Fruit fly (Drosophila melanogaster) whole organism, embryonic: ENCODE results near the gene Jhbp14.

Source experiments
- Abd-B ChIP-seq: fragments of 200-800 bp; sonication (Bioruptor generic); optimal IDR thresholded peaks from 2 replicates; lab custom pipeline; 2018; ENCODE audit warnings: missing biosample characterization, mild to moderate bottlenecking, missing genetic modification characterization, moderate library complexity
- Atf-2 ChIP-seq: fragments of 200-800 bp; sonication (Bioruptor generic); optimal IDR thresholded peaks from 2 replicates; lab custom pipeline; 2016; ENCODE audit warnings: missing biosample characterization, missing genetic modification characterization
- Bteb2 ChIP-seq: fragments of 200-800 bp; sonication (Bioruptor generic); optimal IDR thresholded peaks from 2 replicates; lab custom pipeline; 2016; ENCODE audit warnings: missing biosample characterization, missing genetic modification characterization
- CG10209 ChIP-seq: fragments of 200-800 bp; sonication (Bioruptor generic); optimal IDR thresholded peaks from 3 replicates; lab custom pipeline; 2017; ENCODE audit warnings: missing biosample characterization, mild to moderate bottlenecking, missing genetic modification characterization, missing genetic modification reagents
- CG10543 ChIP-seq: fragments of 200-800 bp; sonication (Bioruptor generic); optimal IDR thresholded peaks from 3 replicates; lab custom pipeline; 2017; ENCODE audit warnings: missing biosample characterization, mild to moderate bottlenecking, missing genetic modification characterization, moderate library complexity
- CG11085 ChIP-seq: fragments of 200-800 bp; sonication (Bioruptor generic); IDR thresholded peaks from 2 replicates; pipeline ENCODE4 v1.3.6; 2022; ENCODE audit warnings: missing biosample characterization, missing genetic modification characterization
- CG12155 ChIP-seq: fragments of 200-800 bp; sonication (Bioruptor generic); optimal IDR thresholded peaks from 3 replicates; lab custom pipeline; 2016; ENCODE audit warnings: missing biosample characterization, missing genetic modification characterization
- CG12299 ChIP-seq: fragments of 200-800 bp; sonication (Bioruptor generic); optimal IDR thresholded peaks from 2 replicates; lab custom pipeline; 2018; ENCODE audit warnings: missing biosample characterization, mild to moderate bottlenecking, missing genetic modification characterization
- CG1233 ChIP-seq: fragments of 200-800 bp; sonication (Bioruptor generic); optimal IDR thresholded peaks from 4 replicates; lab custom pipeline; 2018; ENCODE audit warnings: missing biosample characterization, mild to moderate bottlenecking, missing genetic modification characterization
- CG15011 ChIP-seq: fragments of 200-800 bp; sonication (Bioruptor generic); optimal IDR thresholded peaks from 3 replicates; lab custom pipeline; 2018; ENCODE audit warnings: missing biosample characterization, mild to moderate bottlenecking, missing genetic modification characterization
- CG16813 ChIP-seq: fragments of 200-800 bp; sonication (Bioruptor generic); IDR thresholded peaks from 3 replicates; pipeline ENCODE4 v1.3.6; 2022; ENCODE audit warnings: missing biosample characterization, missing genetic modification characterization; ENCODE audit not compliant: partially characterized antibody
- CG17568 ChIP-seq: fragments of 200-800 bp; sonication (Bioruptor generic); optimal IDR thresholded peaks from 2 replicates; lab custom pipeline; 2018; ENCODE audit warnings: missing biosample characterization, mild to moderate bottlenecking, missing genetic modification characterization, moderate library complexity
- CG18764 ChIP-seq: fragments of 200-800 bp; sonication (Bioruptor generic); optimal IDR thresholded peaks from 3 replicates; lab custom pipeline; 2016; ENCODE audit warnings: missing biosample characterization, missing genetic modification characterization
- CG2116 ChIP-seq: fragments of 200-800 bp; sonication (Bioruptor generic); optimal IDR thresholded peaks from 3 replicates; lab custom pipeline; 2018; ENCODE audit warnings: missing biosample characterization, mild to moderate bottlenecking, missing genetic modification characterization
- CG2875 ChIP-seq: fragments of 200-800 bp; sonication (Bioruptor generic); optimal IDR thresholded peaks from 2 replicates; lab custom pipeline; 2017; ENCODE audit warnings: missing biosample characterization, mild to moderate bottlenecking, missing genetic modification characterization, missing genetic modification reagents
- CG33213 ChIP-seq: fragments of 200-800 bp; sonication (Bioruptor generic); optimal IDR thresholded peaks from 3 replicates; lab custom pipeline; 2016; ENCODE audit warnings: missing biosample characterization, missing genetic modification characterization
- CG4617 ChIP-seq: fragments of 200-800 bp; sonication (Bioruptor generic); optimal IDR thresholded peaks from 3 replicates; lab custom pipeline; 2016; ENCODE audit warnings: missing biosample characterization, missing genetic modification characterization, borderline replicate concordance
- CG4820 ChIP-seq: fragments of 200-800 bp; sonication (Bioruptor generic); optimal IDR thresholded peaks from 3 replicates; lab custom pipeline; 2016; ENCODE audit warnings: missing biosample characterization, missing genetic modification characterization
- CG8924 ChIP-seq: fragments of 200-800 bp; optimal IDR thresholded peaks from 3 replicates; lab custom pipeline; 2019; ENCODE audit warnings: missing biosample characterization, mild to moderate bottlenecking, missing genetic modification characterization, moderate library complexity
- CG9215 ChIP-seq: fragments of 200-800 bp; sonication (Bioruptor generic); IDR thresholded peaks from 2 replicates; pipeline ENCODE4 v1.3.6; 2022; ENCODE audit warnings: missing biosample characterization, missing genetic modification characterization
- CHES-1-like ChIP-seq: fragments of 200-800 bp; sonication (Bioruptor generic); optimal IDR thresholded peaks from 2 replicates; lab custom pipeline; 2016; ENCODE audit warnings: missing biosample characterization, missing genetic modification characterization
- CrebB ChIP-seq: fragments of 200-800 bp; sonication (Bioruptor generic); optimal IDR thresholded peaks from 3 replicates; lab custom pipeline; 2018; ENCODE audit warnings: missing biosample characterization, mild to moderate bottlenecking, missing genetic modification characterization
- Dip3 ChIP-seq: fragments of 200-800 bp; sonication (Bioruptor generic); optimal IDR thresholded peaks from 3 replicates; lab custom pipeline; 2016; ENCODE audit warnings: missing biosample characterization, missing genetic modification characterization
- Elba2 ChIP-seq: fragments of 200-800 bp; sonication (Bioruptor generic); optimal IDR thresholded peaks from 3 replicates; lab custom pipeline; 2016; ENCODE audit warnings: missing biosample characterization, missing genetic modification characterization
- Fer1 ChIP-seq: fragments of 200-800 bp; sonication (Bioruptor generic); optimal IDR thresholded peaks from 2 replicates; lab custom pipeline; 2017; ENCODE audit warnings: missing biosample characterization, mild to moderate bottlenecking, missing genetic modification characterization
- Fer3 ChIP-seq: fragments of 200-800 bp; sonication (Bioruptor generic); optimal IDR thresholded peaks from 2 replicates; lab custom pipeline; 2018; ENCODE audit warnings: missing biosample characterization, mild to moderate bottlenecking, missing genetic modification characterization, moderate library complexity
- H15 ChIP-seq: fragments of 200-800 bp; sonication (Bioruptor generic); IDR thresholded peaks from 3 replicates; pipeline ENCODE4 v1.3.6; 2022; ENCODE audit warnings: missing biosample characterization, missing genetic modification characterization
- H2.0 ChIP-seq: fragments of 200-800 bp; sonication (Bioruptor generic); IDR thresholded peaks from 2 replicates; pipeline ENCODE4 v1.3.6; 2022; ENCODE audit warnings: missing biosample characterization, missing genetic modification characterization
- HmgD ChIP-seq: fragments of 200-800 bp; sonication (Bioruptor generic); optimal IDR thresholded peaks from 3 replicates; lab custom pipeline; 2016; ENCODE audit warnings: missing biosample characterization, missing genetic modification characterization
- Hmr ChIP-seq: fragments of 200-800 bp; sonication (Bioruptor generic); optimal IDR thresholded peaks from 3 replicates; lab custom pipeline; 2017; ENCODE audit warnings: mild to moderate bottlenecking, missing biosample characterization, missing genetic modification reagents, missing genetic modification characterization
- MESR4 ChIP-seq: fragments of 200-800 bp; sonication (Bioruptor generic); optimal IDR thresholded peaks from 2 replicates; lab custom pipeline; 2018; ENCODE audit warnings: missing biosample characterization, mild to moderate bottlenecking, missing genetic modification characterization, moderate library complexity
- Max ChIP-seq: fragments of 200-800 bp; sonication (Bioruptor generic); optimal IDR thresholded peaks from 2 replicates; lab custom pipeline; 2016; ENCODE audit warnings: missing biosample characterization, mild to moderate bottlenecking, missing genetic modification characterization
- Med ChIP-seq: fragments of 200-800 bp; sonication (Bioruptor generic); peaks from one replicate; lab custom pipeline; 2016; ENCODE audit warnings: missing biosample characterization, missing genetic modification characterization, mild to moderate bottlenecking, inconsistent platforms, moderate library complexity
- NK7.1 ChIP-seq: fragments of 200-800 bp; sonication (Bioruptor generic); optimal IDR thresholded peaks from 3 replicates; lab custom pipeline; 2016; ENCODE audit warnings: missing biosample characterization, missing genetic modification characterization
- Neu2 ChIP-seq: fragments of 200-800 bp; sonication (Bioruptor generic); optimal IDR thresholded peaks from 3 replicates; lab custom pipeline; 2016; ENCODE audit warnings: missing biosample characterization, missing genetic modification characterization, borderline replicate concordance
- Sox100B ChIP-seq: fragments of 200-800 bp; sonication (Bioruptor generic); optimal IDR thresholded peaks from 3 replicates; lab custom pipeline; 2018; ENCODE audit warnings: missing biosample characterization, mild to moderate bottlenecking, missing genetic modification characterization
- Spps ChIP-seq: fragments of 200-800 bp; sonication (Bioruptor generic); optimal IDR thresholded peaks from 2 replicates; lab custom pipeline; 2018; ENCODE audit warnings: missing biosample characterization, mild to moderate bottlenecking, missing genetic modification characterization
- Xrp1 ChIP-seq: fragments of 200-800 bp; sonication (Bioruptor generic); IDR thresholded peaks from 2 replicates; pipeline ENCODE4 v1.3.6; 2022; ENCODE audit warnings: missing biosample characterization, missing genetic modification characterization
- ab ChIP-seq: fragments of 200-800 bp; sonication (Bioruptor generic); optimal IDR thresholded peaks from 2 replicates; lab custom pipeline; 2016; ENCODE audit warnings: missing biosample characterization, missing genetic modification characterization
- ac ChIP-seq: fragments of 200-800 bp; sonication (Bioruptor generic); optimal IDR thresholded peaks from 3 replicates; lab custom pipeline; 2017; ENCODE audit warnings: missing biosample characterization, mild to moderate bottlenecking, missing genetic modification characterization
- btn ChIP-seq: fragments of 200-800 bp; sonication (Bioruptor generic); optimal IDR thresholded peaks from 2 replicates; lab custom pipeline; 2016; ENCODE audit warnings: missing biosample characterization, missing genetic modification characterization
- crp ChIP-seq, 2 experiments: fragments of 200-800 bp; sonication (Bioruptor generic); optimal IDR thresholded peaks; 2 replicates in 1 of 2; 3 replicates in 1 of 2; lab custom pipeline; 2017; ENCODE audit warnings: missing biosample characterization in 2 of 2, missing genetic modification characterization in 2 of 2, mild to moderate bottlenecking in 1 of 2, moderate library complexity in 1 of 2
- dm ChIP-seq: fragments of 200-800 bp; sonication (Bioruptor generic); optimal IDR thresholded peaks from 3 replicates; lab custom pipeline; 2016; ENCODE audit warnings: missing biosample characterization, missing genetic modification characterization
- ftz-f1 ChIP-seq: fragments of 200-800 bp; sonication (Bioruptor generic); optimal IDR thresholded peaks from 2 replicates; lab custom pipeline; 2016; ENCODE audit warnings: missing biosample characterization, missing genetic modification characterization
- gcm ChIP-seq: fragments of 200-800 bp; sonication (Bioruptor generic); optimal IDR thresholded peaks from 2 replicates; lab custom pipeline; 2019; ENCODE audit warnings: missing biosample characterization, mild to moderate bottlenecking, missing genetic modification characterization, moderate library complexity
- maf-S ChIP-seq: fragments of 200-800 bp; sonication (Bioruptor generic); optimal IDR thresholded peaks from 2 replicates; lab custom pipeline; 2016; ENCODE audit warnings: missing biosample characterization, missing genetic modification characterization
- pnt ChIP-seq: fragments of 200-800 bp; sonication (Bioruptor generic); optimal IDR thresholded peaks from 3 replicates; lab custom pipeline; 2016; ENCODE audit warnings: missing biosample characterization, missing genetic modification characterization
- ro ChIP-seq: fragments of 200-800 bp; sonication (Bioruptor generic); IDR thresholded peaks from 2 replicates; pipeline ENCODE4 v1.3.6; 2022; ENCODE audit warnings: missing biosample characterization, missing genetic modification characterization
- tna ChIP-seq: fragments of 200-800 bp; sonication (Bioruptor generic); IDR thresholded peaks from 2 replicates; pipeline ENCODE4 v1.3.6; 2022; ENCODE audit warnings: missing biosample characterization, missing genetic modification characterization; ENCODE audit not compliant: partially characterized antibody
- usp ChIP-seq: fragments of >200 bp; optimal IDR thresholded peaks from 2 replicates; lab custom pipeline; 2017; ENCODE audit warnings: missing biosample characterization, missing genetic modification characterization
- zen ChIP-seq: fragments of 200-800 bp; sonication (Bioruptor generic); optimal IDR thresholded peaks from 3 replicates; lab custom pipeline; 2018; ENCODE audit warnings: missing biosample characterization, mild to moderate bottlenecking, missing genetic modification characterization, moderate library complexity

Gene Jhbp14

dm6 chr2L:13222225-13222648, 14.1 kb upstream of the Jhbp14 start, which contains the start of the genes Ski6 and CG16812 (continued):
- TF ChIP-seq CG12155 (GFP tag; lab: Kevin White, UChicago): peak; percentile 77
- TF ChIP-seq ac: no peak
- TF ChIP-seq Dip3 (GFP tag; lab: Kevin White, UChicago): peak; percentile 30
- peak; percentile 83 for TF ChIP-seq zen (tag; lab: Kevin White, UChicago)
- TF ChIP-seq Atf-2 (GFP tag; lab: Kevin White, UChicago): no peak
- TF ChIP-seq CG11085: 0 out of 2 replicates have a peak, but pooled peaks have one; percentile 26
- TF ChIP-seq CG2875 (GFP tag; lab: Kevin White, UChicago): no peak
- TF ChIP-seq Xrp1: peak; percentile 76
- peak; percentile 82 for TF ChIP-seq Fer3 (tag; lab: Kevin White, UChicago)
- TF ChIP-seq maf-S (GFP tag; lab: Kevin White, UChicago): no peak
- peak in 1 of 2 experiments; percentile 62 for TF ChIP-seq crp (GFP tag; optimal IDR thresholded peaks at IDR 0.05; lab: Kevin White, UChicago)
- TF ChIP-seq Bteb2 (GFP tag; lab: Kevin White, UChicago): peak; percentile 52
- TF ChIP-seq H15 (GFP tag; lab: Robert Waterston, UW): peak; percentile 42; the same call in 1 of the 3 replicates
- peak; percentile 33 for TF ChIP-seq CG33213 (GFP tag; lab: Kevin White, UChicago)
- TF ChIP-seq Sox100B (GFP tag; lab: Kevin White, UChicago): no peak
- peak; percentile 63; the same call in 2 of the 3 replicates for TF ChIP-seq CG16813 (GFP tag; lab: Robert Waterston, UW)
- peak; percentile 29 for TF ChIP-seq Elba2 (GFP tag; lab: Kevin White, UChicago)
- TF ChIP-seq tna (GFP tag; lab: Robert Waterston, UW): no peak
- TF ChIP-seq NK7.1 (GFP tag; lab: Kevin White, UChicago): no peak
- TF ChIP-seq ftz-f1 (GFP tag; lab: Kevin White, UChicago): no peak
- no peak for TF ChIP-seq CG10543 (GFP tag; lab: Kevin White, UChicago)
- peak; percentile 65 for TF ChIP-seq CG12299 (tag; lab: Kevin White, UChicago)
- peak; percentile 50 for TF ChIP-seq CG9215 (GFP tag; lab: Robert Waterston, UW)
- no peak for TF ChIP-seq Fer1 (GFP tag; lab: Kevin White, UChicago)
- no peak for TF ChIP-seq usp (GFP tag; lab: Kevin White, UChicago)
- no peak for TF ChIP-seq btn (GFP tag; lab: Kevin White, UChicago)
- peak; percentile 43 for TF ChIP-seq dm
- no peak for TF ChIP-seq ro (GFP tag; lab: Robert Waterston, UW)
- TF ChIP-seq CG4820 (GFP tag; lab: Kevin White, UChicago): peak; percentile 53
- TF ChIP-seq Hmr (GFP tag; lab: Kevin White, UChicago): peak; percentile 71
- TF ChIP-seq MESR4 (GFP tag; lab: Kevin White, UChicago): peak; percentile 41
- peak; percentile 15 for TF ChIP-seq pnt (GFP tag; lab: Kevin White, UChicago)
- peak; percentile 47 for TF ChIP-seq CG18764
- TF ChIP-seq ab (GFP tag; lab: Kevin White, UChicago): no peak
- peak; percentile 25 for TF ChIP-seq CG1233 (GFP tag; lab: Kevin White, UChicago)
- peak; percentile 50 for TF ChIP-seq Abd-B (GFP tag; lab: Kevin White, UChicago)
- peak; percentile 16 for TF ChIP-seq CHES-1-like
- peak; percentile 59 for TF ChIP-seq Spps
- TF ChIP-seq gcm (GFP tag; lab: Kevin White, UChicago): peak; percentile 68
- peak; percentile 65 for TF ChIP-seq CG4617
- no peak for TF ChIP-seq CG15011
- peak; percentile 37 for TF ChIP-seq CG10209 (GFP tag; lab: Kevin White, UChicago)
- TF ChIP-seq Med (GFP tag; lab: Kevin White, UChicago): peak; percentile 84
- TF ChIP-seq CG2116 (GFP tag; lab: Kevin White, UChicago): peak; percentile 65
- TF ChIP-seq H2.0 (GFP tag; lab: Robert Waterston, UW): peak; percentile 68
- TF ChIP-seq HmgD (GFP tag; lab: Kevin White, UChicago): no peak
- peak; percentile 83 for TF ChIP-seq CG17568 (GFP tag; lab: Kevin White, UChicago)
- peak; percentile 66 for TF ChIP-seq CrebB
- no peak for TF ChIP-seq Neu2
- TF ChIP-seq CG8924 (tag; lab: Kevin White, UChicago): peak; percentile 86
- peak; percentile 75 for TF ChIP-seq Max (GFP tag; lab: Kevin White, UChicago)
